Worm (Caenorhabditis elegans) whole organism, young adult: Measurements from ENCODE around the gene spp-19.

Experiments used
- B0019.2 ChIP-seq: fragments of 200-800 bp; sonication (Bioruptor generic); conservative IDR thresholded peaks from 2 replicates; pipeline ENCODE4 v1.3.6; 2022; ENCODE audit warnings: missing genetic modification reagents, missing genetic modification characterization, missing compliant biosample characterization
- C17E4.6 ChIP-seq: fragments of 200-800 bp; sonication (Bioruptor generic); IDR thresholded peaks from 2 replicates; pipeline ENCODE4 v1.3.6; 2022; ENCODE audit warnings: missing genetic modification reagents, missing genetic modification characterization, missing compliant biosample characterization
- D2030.7 ChIP-seq: fragments of 200-800 bp; sonication (Bioruptor generic); IDR thresholded peaks from 2 replicates; pipeline ENCODE4 v1.3.6; 2022; ENCODE audit warnings: missing genetic modification reagents, missing genetic modification characterization, missing compliant biosample characterization
- F10E7.11 ChIP-seq: sonication (generic microtip); optimal IDR thresholded peaks from 2 replicates; lab custom pipeline; 2017; ENCODE audit warnings: mild to moderate bottlenecking, missing genetic modification characterization, moderate library complexity, missing compliant biosample characterization
- F55B11.4 ChIP-seq: sonication (generic microtip); optimal IDR thresholded peaks from 2 replicates; lab custom pipeline; 2016; ENCODE audit warnings: missing compliant biosample characterization, missing genetic modification characterization, borderline replicate concordance; ENCODE audit not compliant: insufficient read depth
- F57A8.1 ChIP-seq: fragments of 200-800 bp; sonication (Bioruptor generic); optimal IDR thresholded peaks from 2 replicates; lab custom pipeline; 2018; ENCODE audit warnings: mild to moderate bottlenecking, missing genetic modification characterization, moderate library complexity, missing compliant biosample characterization
- F57C9.4 ChIP-seq: sonication (generic microtip); optimal IDR thresholded peaks from 2 replicates; lab custom pipeline; 2017; ENCODE audit warnings: mild to moderate bottlenecking, missing genetic modification characterization, missing compliant biosample characterization
- K12H6.12 ChIP-seq: fragments of 200-800 bp; sonication (Bioruptor generic); optimal IDR thresholded peaks from 2 replicates; lab custom pipeline; 2018; ENCODE audit warnings: mild to moderate bottlenecking, missing genetic modification characterization, missing compliant biosample characterization
- Y53F4B.3 ChIP-seq: fragments of 200-800 bp; sonication (Bioruptor generic); IDR thresholded peaks from 2 replicates; pipeline ENCODE4 v1.3.6; 2022; ENCODE audit warnings: missing genetic modification reagents, missing genetic modification characterization, missing compliant biosample characterization
- Y95B8A.8 ChIP-seq: fragments of 200-800 bp; sonication (Bioruptor generic); IDR thresholded peaks from 2 replicates; pipeline ENCODE4 v1.3.6; 2022; ENCODE audit warnings: missing genetic modification reagents, missing genetic modification characterization, missing compliant biosample characterization
- ZK185.1 ChIP-seq: sonication (generic microtip); optimal IDR thresholded peaks from 2 replicates; lab custom pipeline; 2016; ENCODE audit warnings: mild to moderate bottlenecking, missing genetic modification characterization, missing compliant biosample characterization; ENCODE audit not compliant: poor library complexity, severe bottlenecking
- akir-1 ChIP-seq: fragments of 200-800 bp; sonication (Bioruptor generic); optimal IDR thresholded peaks from 2 replicates; lab custom pipeline; 2018; ENCODE audit warnings: mild to moderate bottlenecking, missing genetic modification characterization, moderate library complexity, missing compliant biosample characterization
- atf-7 ChIP-seq: sonication (generic microtip); optimal IDR thresholded peaks from 2 replicates; lab custom pipeline; 2017; ENCODE audit warnings: mild to moderate bottlenecking, missing genetic modification characterization, missing compliant biosample characterization
- athp-1 ChIP-seq: sonication (generic microtip); optimal IDR thresholded peaks from 2 replicates; lab custom pipeline; 2017; ENCODE audit warnings: mild to moderate bottlenecking, missing genetic modification characterization, missing compliant biosample characterization
- attf-3 ChIP-seq: fragments of 200-800 bp; sonication (Bioruptor generic); conservative IDR thresholded peaks from 2 replicates; pipeline ENCODE4 v1.3.6; 2022; ENCODE audit warnings: missing genetic modification reagents, missing genetic modification characterization, missing compliant biosample characterization
- ceh-27 ChIP-seq: fragments of 200-800 bp; sonication (Bioruptor generic); optimal IDR thresholded peaks from 2 replicates; lab custom pipeline; 2018; ENCODE audit warnings: mild to moderate bottlenecking, missing genetic modification characterization, moderate library complexity, missing compliant biosample characterization
- ceh-91 ChIP-seq: fragments of 200-800 bp; sonication (Bioruptor generic); IDR thresholded peaks from 2 replicates; pipeline ENCODE4 v1.3.6; 2022; ENCODE audit warnings: missing genetic modification reagents, missing genetic modification characterization, missing compliant biosample characterization
- chd-7 ChIP-seq: sonication (generic microtip); optimal IDR thresholded peaks from 2 replicates; lab custom pipeline; 2016; ENCODE audit warnings: mild to moderate bottlenecking, missing genetic modification characterization, moderate library complexity, missing compliant biosample characterization
- die-1 ChIP-seq: sonication (generic microtip); optimal IDR thresholded peaks from 2 replicates; lab custom pipeline; 2016; ENCODE audit warnings: missing genotype, mild to moderate bottlenecking, missing genetic modification characterization, missing compliant biosample characterization
- dox-1 ChIP-seq: fragments of 200-800 bp; sonication (Bioruptor generic); IDR thresholded peaks from 2 replicates; pipeline ENCODE4 v1.3.6; 2022; ENCODE audit warnings: missing genetic modification reagents, missing genetic modification characterization, missing compliant biosample characterization
- dpff-1 ChIP-seq: sonication (generic microtip); optimal IDR thresholded peaks from 2 replicates; lab custom pipeline; 2017; ENCODE audit warnings: mild to moderate bottlenecking, missing genetic modification characterization, missing compliant biosample characterization
- efl-1 ChIP-seq: fragments of 150-350 bp; optimal IDR thresholded peaks from 2 replicates; lab custom pipeline; 2014; ENCODE audit warnings: missing biosample characterization, missing genetic modification reagents, missing genetic modification characterization
- egl-44 ChIP-seq: fragments of 200-800 bp; sonication (Bioruptor generic); IDR thresholded peaks from 2 replicates; pipeline ENCODE4 v1.3.6; 2022; ENCODE audit warnings: missing genetic modification reagents, missing genetic modification characterization, missing compliant biosample characterization
- him-1 ChIP-seq: sonication (generic microtip); optimal IDR thresholded peaks from 2 replicates; lab custom pipeline; 2016; ENCODE audit warnings: missing genotype, missing genetic modification reagents, missing genetic modification characterization, missing compliant biosample characterization
- hmg-20 ChIP-seq: fragments of 200-800 bp; sonication (Bioruptor generic); IDR thresholded peaks from 2 replicates; pipeline ENCODE4 v1.3.6; 2022; ENCODE audit warnings: missing genetic modification reagents, missing genetic modification characterization, missing compliant biosample characterization
- lin-26 ChIP-seq: fragments of 200-800 bp; sonication (Bioruptor generic); IDR thresholded peaks from 2 replicates; pipeline ENCODE4 v1.3.6; 2022; ENCODE audit warnings: missing genetic modification reagents, missing genetic modification characterization, missing compliant biosample characterization
- lin-40 ChIP-seq: sonication (generic microtip); optimal IDR thresholded peaks from 2 replicates; lab custom pipeline; 2016; ENCODE audit warnings: missing genetic modification characterization, mild to moderate bottlenecking, missing compliant biosample characterization, missing genotype, missing genetic modification reagents
- lsy-27 ChIP-seq: sonication (generic microtip); optimal IDR thresholded peaks from 2 replicates; lab custom pipeline; 2017; ENCODE audit warnings: missing genetic modification characterization, mild to moderate bottlenecking, missing compliant biosample characterization, antibody characterized with exemption, missing genotype, borderline replicate concordance; ENCODE audit not compliant: insufficient read depth
- madf-3 ChIP-seq: fragments of 200-800 bp; sonication (Bioruptor generic); IDR thresholded peaks from 2 replicates; pipeline ENCODE4 v1.3.6; 2022; ENCODE audit warnings: missing genetic modification reagents, missing genetic modification characterization, missing compliant biosample characterization
- madf-8 ChIP-seq: fragments of 200-800 bp; sonication (Bioruptor generic); conservative IDR thresholded peaks from 2 replicates; pipeline ENCODE4 v1.3.6; 2022; ENCODE audit warnings: missing genetic modification reagents, missing genetic modification characterization, missing compliant biosample characterization
- mcd-1 ChIP-seq: fragments of 200-800 bp; sonication (Bioruptor generic); IDR thresholded peaks from 2 replicates; pipeline ENCODE4 v1.3.6; 2022; ENCODE audit warnings: missing genetic modification reagents, missing genetic modification characterization, missing compliant biosample characterization
- mel-28 ChIP-seq: sonication (generic microtip); optimal IDR thresholded peaks from 2 replicates; lab custom pipeline; 2016; ENCODE audit warnings: borderline replicate concordance, mild to moderate bottlenecking, missing genetic modification characterization, missing compliant biosample characterization
- mes-4 ChIP-seq: sonication (generic microtip); optimal IDR thresholded peaks from 2 replicates; lab custom pipeline; 2016; ENCODE audit warnings: missing genotype, missing genetic modification characterization, missing compliant biosample characterization
- nhr-80 ChIP-seq: sonication (generic microtip); optimal IDR thresholded peaks from 2 replicates; lab custom pipeline; 2016; ENCODE audit warnings: missing genetic modification characterization, missing compliant biosample characterization
- nhr-90 ChIP-seq: sonication (generic microtip); optimal IDR thresholded peaks from 2 replicates; lab custom pipeline; 2016; ENCODE audit warnings: missing genotype, mild to moderate bottlenecking, missing genetic modification characterization, missing compliant biosample characterization
- pha-4 ChIP-seq: fragments of 150-350 bp; sonication (generic microtip); optimal IDR thresholded peaks from 2 replicates; lab custom pipeline; 2014; ENCODE audit warnings: missing biosample characterization, missing genetic modification reagents, missing genetic modification characterization
- rec-8 ChIP-seq, 2 experiments: sonication (generic microtip); optimal IDR thresholded peaks; 2 replicates each; lab custom pipeline; 2016; ENCODE audit warnings: mild to moderate bottlenecking in 2 of 2, missing genetic modification characterization in 2 of 2, missing genetic modification reagents in 2 of 2, missing genotype in 2 of 2, missing biosample characterization in 1 of 2, missing compliant biosample characterization in 1 of 2, moderate library complexity in 1 of 2
- repo-1 ChIP-seq: sonication (generic microtip); optimal IDR thresholded peaks from 2 replicates; lab custom pipeline; 2017; ENCODE audit warnings: mild to moderate bottlenecking, missing genetic modification characterization, missing compliant biosample characterization
- sdz-38 ChIP-seq: sonication (generic microtip); optimal IDR thresholded peaks from 2 replicates; lab custom pipeline; 2016; ENCODE audit warnings: missing genotype, missing genetic modification characterization, missing compliant biosample characterization
- sea-2 ChIP-seq: fragments of 200-800 bp; sonication (Bioruptor generic); IDR thresholded peaks from 2 replicates; pipeline ENCODE4 v1.3.6; 2022; ENCODE audit warnings: missing genetic modification characterization, missing compliant biosample characterization
- snpc-1.3 ChIP-seq: sonication (generic microtip); optimal IDR thresholded peaks from 2 replicates; lab custom pipeline; 2017; ENCODE audit warnings: missing genetic modification characterization, mild to moderate bottlenecking, missing compliant biosample characterization, antibody characterized with exemption, moderate library complexity, missing genotype, missing genetic modification reagents; ENCODE audit not compliant: insufficient read depth
- unc-130 ChIP-seq: sonication (generic microtip); optimal IDR thresholded peaks from 2 replicates; lab custom pipeline; 2016; ENCODE audit warnings: missing genetic modification reagents, missing genetic modification characterization, missing compliant biosample characterization
- unc-62 ChIP-seq: fragments of 150-350 bp; optimal IDR thresholded peaks from 2 replicates; lab custom pipeline; 2014; ENCODE audit warnings: missing biosample characterization, missing genetic modification reagents, missing genetic modification characterization
- zfh-2 ChIP-seq: fragments of 200-800 bp; sonication (Bioruptor generic); conservative IDR thresholded peaks from 2 replicates; pipeline ENCODE4 v1.3.6; 2022; ENCODE audit warnings: missing genetic modification reagents, missing genetic modification characterization, missing compliant biosample characterization
- ztf-22 ChIP-seq: fragments of 200-800 bp; sonication (Bioruptor generic); optimal IDR thresholded peaks from 2 replicates; lab custom pipeline; 2018; ENCODE audit warnings: mild to moderate bottlenecking, missing genetic modification characterization, moderate library complexity, missing compliant biosample characterization
- ztf-26 ChIP-seq: sonication (generic microtip); optimal IDR thresholded peaks from 2 replicates; lab custom pipeline; 2017; ENCODE audit warnings: missing genetic modification characterization, missing compliant biosample characterization
- ztf-28 ChIP-seq: fragments of 200-800 bp; sonication (Bioruptor generic); IDR thresholded peaks from 2 replicates; pipeline ENCODE4 v1.3.6; 2022; ENCODE audit warnings: missing genetic modification reagents, missing genetic modification characterization, missing compliant biosample characterization

Gene spp-19

ce11 chrV:6516491-6517304, 44.8 kb downstream of the spp-19 start, which contains the start of gene mdh-1 (continued):
- TF ChIP-seq chd-7 (tag; lab: Kevin White, UChicago) (no peak), ceh-27 (peak; percentile 26), D2030.7 (GFP tag; lab: Robert Waterston, UW) (0 out of 2 replicates have a peak, but pooled peaks have one; percentile 17), K12H6.12 (tag; lab: Kevin White, UChicago) (peak; percentile 4), sdz-38 (tag; lab: Kevin White, UChicago) (no peak), madf-3 (no peak), akir-1 (GFP tag; lab: Kevin White, UChicago) (no peak), ztf-28 (GFP tag; lab: Robert Waterston, UW) (no peak), rec-8 (tag; optimal IDR thresholded peaks at IDR 0.05; lab: Kevin White, UChicago) (no peak), atf-7 (tag; lab: Kevin White, UChicago) (no peak), mel-28 (tag; lab: Kevin White, UChicago) (no peak), F55B11.4 (no peak), madf-8 (no peak), repo-1 (no peak), F10E7.11 (tag; lab: Kevin White, UChicago) (no peak), C17E4.6 (GFP tag; lab: Robert Waterston, UW) (no peak), dox-1 (GFP tag; lab: Robert Waterston, UW) (0 out of 2 replicates have a peak, but pooled peaks have one; percentile 10), F57A8.1 (GFP tag; lab: Kevin White, UChicago) (no peak), nhr-80 (peak; percentile 60), mes-4 (tag; lab: Kevin White, UChicago) (no peak), pha-4 (peak; percentile 77), him-1 (tag; lab: Kevin White, UChicago) (no peak), B0019.2 (no peak), ZK185.1 (tag; lab: Kevin White, UChicago) (peak; percentile 4), Y95B8A.8 (GFP tag; lab: Robert Waterston, UW) (peak; percentile 43; the same call in 1 of the 2 replicates), nhr-90 (no peak), egl-44 (GFP tag; lab: Robert Waterston, UW) (no peak), dpff-1 (no peak), sea-2 (GFP tag; lab: Robert Waterston, UW) (no peak), efl-1 (GFP tag; lab: Kevin White, UChicago) (no peak), die-1 (tag; lab: Kevin White, UChicago) (no peak), athp-1 (tag; lab: Kevin White, UChicago) (no peak), attf-3 (GFP tag; lab: Robert Waterston, UW) (no peak), hmg-20 (GFP tag; lab: Robert Waterston, UW) (no peak), mcd-1 (GFP tag; lab: Robert Waterston, UW) (peak; percentile 44; the same call in 1 of the 2 replicates), unc-130 (GFP tag; lab: Kevin White, UChicago) (no peak), lin-26 (GFP tag; lab: Robert Waterston, UW) (no peak), zfh-2 (GFP tag; lab: Robert Waterston, UW) (no peak), ceh-91 (GFP tag; lab: Robert Waterston, UW) (no peak), ztf-26 (no peak), unc-62 (GFP tag; lab: Kevin White, UChicago) (no peak), lsy-27 (tag; lab: Kevin White, UChicago) (no peak), Y53F4B.3 (GFP tag; lab: Robert Waterston, UW) (no peak), lin-40 (tag; lab: Kevin White, UChicago) (no peak), snpc-1.3 (tag; lab: Kevin White, UChicago) (no peak), ztf-22 (GFP tag; lab: Kevin White, UChicago) (no peak), F57C9.4 (tag; lab: Kevin White, UChicago) (no peak)
